Worm (Caenorhabditis elegans): ENCODE data around the gene srh-272.

The srh-272 gene

DNA sequence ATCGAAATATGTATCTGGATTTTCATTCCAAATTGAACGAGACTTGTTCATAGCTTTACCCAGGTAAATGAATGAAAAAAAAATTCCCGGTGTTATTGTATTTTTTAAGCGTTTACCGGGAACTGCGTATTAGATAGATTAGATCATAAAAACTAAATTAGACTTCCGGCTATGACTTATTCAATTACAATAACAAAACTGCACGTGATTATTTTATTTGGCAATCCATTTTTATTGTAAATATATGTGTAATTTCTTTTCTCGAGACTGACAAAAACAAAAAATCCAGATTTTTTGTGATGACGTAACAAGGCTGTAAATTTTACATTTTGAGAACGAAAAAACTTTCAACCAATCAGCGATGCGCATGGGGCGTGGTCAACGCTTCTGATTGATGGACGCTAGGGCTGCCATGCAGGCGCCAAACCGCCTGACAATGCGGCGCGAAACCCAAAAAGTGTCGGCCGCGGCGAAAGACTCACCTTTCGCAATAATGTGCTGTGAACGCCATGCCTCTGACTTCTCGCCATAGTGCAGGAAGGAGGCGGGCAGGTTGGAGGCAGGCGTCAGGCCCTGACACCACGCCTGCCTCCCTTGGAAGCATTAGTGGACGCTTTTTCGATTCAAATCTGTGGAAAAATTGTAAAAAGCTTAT lies 41.4 kb upstream of the srh-272 start, which contains the start of gene srh-36:
Gene srh-36, minus strand, starts transcription at position 51 of the 655 bp plus-strand sequence.
- TF ChIP-seq snpc-4 (tag; optimal IDR thresholded peaks at IDR 0.05), result peak; percentile 29
- no peak for TF ChIP-seq ceh-8 (GFP tag; optimal IDR thresholded peaks at IDR 0.05)

ce11 chrV:2825978-2826377 lies 37.2 kb upstream of the srh-272 start:
- TF ChIP-seq C16A3.4 (tag; optimal IDR thresholded peaks at IDR 0.05), result no peak
- no peak for TF ChIP-seq hlh-17 (GFP tag; optimal IDR thresholded peaks at IDR 0.05; ENCODE audit: borderline replicate concordance)

DNA sequence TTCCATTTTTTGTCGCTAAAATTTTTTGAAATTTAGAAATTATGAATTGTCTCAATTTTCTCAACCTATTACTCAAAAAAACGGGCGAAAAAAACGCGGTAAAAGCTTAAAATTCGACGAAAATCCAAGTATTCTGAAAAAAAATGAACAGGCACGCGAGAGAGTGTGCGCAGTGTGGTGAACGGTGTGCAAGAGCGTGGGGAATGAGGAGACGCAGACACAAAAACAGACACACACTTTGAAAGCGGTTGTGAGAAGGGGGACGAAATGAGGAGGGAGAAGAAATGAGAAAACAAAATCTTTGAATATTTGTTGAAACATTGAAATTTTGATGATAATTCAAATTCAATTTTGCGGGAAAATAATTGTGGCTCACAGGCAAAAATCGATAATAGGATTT lies 36.3 kb upstream of the srh-272 start, which contains the start of gene T03D3.5:
Gene T03D3.5, minus strand, starts transcription at position 21 of the 400 bp plus-strand sequence.
- TF ChIP-seq hlh-17 (GFP tag; optimal IDR thresholded peaks at IDR 0.05; ENCODE audit: borderline replicate concordance) (no peak), efl-1 (optimal IDR thresholded peaks at IDR 0.05) (peak; percentile 61 to 65), efl-1 (GFP tag; optimal IDR thresholded peaks at IDR 0.05 in 1 of 2) (peak in 1 of 2 experiments; percentile 92), irx-1 (tag; optimal IDR thresholded peaks at IDR 0.05) (no peak), dpl-1 (GFP tag; optimal IDR thresholded peaks at IDR 0.05) (peak in 2 of 3 experiments; percentile 19 to 20)

- TF ChIP-seq lir-3 (tag; optimal IDR thresholded peaks at IDR 0.05; ENCODE audit: poor library complexity), result no peak
- TF ChIP-seq efl-3 (GFP tag; optimal IDR thresholded peaks at IDR 0.05), result no peak
- TF ChIP-seq elt-2 (tag; optimal IDR thresholded peaks at IDR 0.05), result no peak
- no peak for TF ChIP-seq mef-2 (tag; optimal IDR thresholded peaks at IDR 0.05)
- no peak for TF ChIP-seq ceh-63 (GFP tag; optimal IDR thresholded peaks at IDR 0.05)
- TF ChIP-seq zag-1 (tag; optimal IDR thresholded peaks at IDR 0.05), result no peak
- TF ChIP-seq nhr-85 (tag), result no peak
- TF ChIP-seq swsn-7 (tag; optimal IDR thresholded peaks at IDR 0.05), result no peak
- TF ChIP-seq elt-3 (tag; optimal IDR thresholded peaks at IDR 0.05), result no peak
Observed at ce11 chrV:2830817-2831216, 32.3 kb upstream of the srh-272 start, which contains the start of gene srw-2. TSS of gene srw-2 (plus strand) at chrV:2830878.

DNA sequence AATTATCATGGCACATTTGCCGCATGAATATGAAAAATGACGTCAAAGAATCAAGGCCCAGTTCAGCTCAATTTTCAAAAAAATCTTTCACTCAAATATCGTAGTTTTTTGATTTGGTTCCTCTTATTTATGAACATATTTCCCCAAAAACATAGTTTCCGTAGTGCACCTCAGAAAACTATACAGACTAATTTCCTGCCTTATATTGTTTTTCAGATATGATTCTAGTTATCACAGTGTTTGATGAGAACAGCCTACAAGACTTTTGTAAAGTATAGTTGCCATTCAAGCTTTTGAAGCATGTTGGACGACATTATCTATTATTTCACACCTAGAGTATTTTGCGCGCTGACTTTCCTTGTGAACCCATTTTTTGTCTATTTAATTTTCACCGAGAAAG lies 30.5 kb upstream of the srh-272 start, which contains the start of gene srj-50:
Gene srj-50, plus strand, starts transcription at position 301 of the 400 bp plus-strand sequence.
- TF ChIP-seq rnt-1 (tag; optimal IDR thresholded peaks at IDR 0.05), result no peak
- TF ChIP-seq zag-1 (tag; optimal IDR thresholded peaks at IDR 0.05), result no peak
- TF ChIP-seq snu-23 (GFP tag; optimal IDR thresholded peaks at IDR 0.05), result no peak
- no peak for TF ChIP-seq lsy-2 (tag; optimal IDR thresholded peaks at IDR 0.05)
- no peak for TF ChIP-seq nhr-85 (tag)
- no peak for TF ChIP-seq ceh-8 (GFP tag; optimal IDR thresholded peaks at IDR 0.05)
- TF ChIP-seq tbx-2 (tag; optimal IDR thresholded peaks at IDR 0.05), result no peak
- TF ChIP-seq lin-13 (GFP tag; optimal IDR thresholded peaks at IDR 0.05), result no peak
- no peak for TF ChIP-seq lin-35 (GFP tag; optimal IDR thresholded peaks at IDR 0.05)
- no peak for TF ChIP-seq unc-30 (tag; optimal IDR thresholded peaks at IDR 0.05)
- no peak for TF ChIP-seq pqm-1 (tag; optimal IDR thresholded peaks at IDR 0.05)
- TF ChIP-seq lin-39 (tag; optimal IDR thresholded peaks at IDR 0.05), result no peak
- TF ChIP-seq nhr-237 (tag; optimal IDR thresholded peaks at IDR 0.05), result no peak
- no peak for TF ChIP-seq lin-14 (GFP tag; optimal IDR thresholded peaks at IDR 0.05)
- no peak for TF ChIP-seq aly-2 (tag; optimal IDR thresholded peaks at IDR 0.05)
- TF ChIP-seq irx-1 (tag; optimal IDR thresholded peaks at IDR 0.05), result no peak

ce11 chrV:2836501-2836900 lies 26.6 kb upstream of the srh-272 start, which contains the start of gene srj-45:
TSS of gene srj-45 (minus strand) at chrV:2836601.
- TF ChIP-seq ces-1 (GFP tag; optimal IDR thresholded peaks at IDR 0.05), result no peak
- TF ChIP-seq nhr-85 (tag), result no peak
- no peak for TF ChIP-seq jun-1 (tag; optimal IDR thresholded peaks at IDR 0.05)
- TF ChIP-seq lin-39 (tag; optimal IDR thresholded peaks at IDR 0.05), result no peak
- no peak for TF ChIP-seq unc-62 (GFP tag; optimal IDR thresholded peaks at IDR 0.05)
- TF ChIP-seq hlh-17 (GFP tag; optimal IDR thresholded peaks at IDR 0.05; ENCODE audit: borderline replicate concordance), result no peak
- TF ChIP-seq nhr-12 (tag; optimal IDR thresholded peaks at IDR 0.05), result no peak
- TF ChIP-seq hlh-4 (tag; optimal IDR thresholded peaks at IDR 0.05), result no peak
- no peak for TF ChIP-seq mef-2 (tag; optimal IDR thresholded peaks at IDR 0.05)
- TF ChIP-seq fos-1 (tag; optimal IDR thresholded peaks at IDR 0.05), result no peak
- TF ChIP-seq snu-23 (GFP tag; optimal IDR thresholded peaks at IDR 0.05), result no peak
- TF ChIP-seq nhr-47 (tag; optimal IDR thresholded peaks at IDR 0.05), result no peak
- TF ChIP-seq lsy-2 (tag; optimal IDR thresholded peaks at IDR 0.05), result no peak
